Worm (Caenorhabditis elegans) whole organism, L4 larva: ENCODE measurements around the gene polq-1.

ENCODE experiments used
- aly-2 ChIP-seq: sonication (generic microtip); optimal IDR thresholded peaks from 2 replicates; lab custom pipeline; 2018; ENCODE audit warnings: missing biosample characterization, missing genetic modification characterization
- cey-2 ChIP-seq: sonication (generic microtip); optimal IDR thresholded peaks from 3 replicates; lab custom pipeline; 2017; ENCODE audit warnings: missing genetic modification characterization, mild to moderate bottlenecking, missing compliant biosample characterization, antibody characterized with exemption, borderline replicate concordance; ENCODE audit not compliant: insufficient read depth
- dmd-8 ChIP-seq: fragments of 200-800 bp; sonication (Bioruptor generic); IDR thresholded peaks from 2 replicates; pipeline ENCODE4 v1.3.6; 2022; ENCODE audit warnings: missing genetic modification characterization, missing compliant biosample characterization
- egl-43 ChIP-seq: fragments of 200-800 bp; sonication (Bioruptor generic); IDR thresholded peaks from 2 replicates; pipeline ENCODE4 v1.3.6; 2022; ENCODE audit warnings: missing genetic modification reagents, missing genetic modification characterization, missing compliant biosample characterization
- lin-13 ChIP-seq: fragments of 150-350 bp; optimal IDR thresholded peaks from 2 replicates; lab custom pipeline; 2014; ENCODE audit warnings: missing biosample characterization, missing genetic modification reagents, missing genetic modification characterization
- nhr-11 ChIP-seq: fragments of 150-350 bp; optimal IDR thresholded peaks from 2 replicates; lab custom pipeline; 2014; ENCODE audit warnings: missing biosample characterization, missing genetic modification characterization
- nhr-237 ChIP-seq: sonication (generic microtip); optimal IDR thresholded peaks from 2 replicates; lab custom pipeline; 2017; ENCODE audit warnings: missing biosample characterization, missing genetic modification characterization
- pha-4 ChIP-seq, 2 experiments: fragments of 150-350 bp in 1 of 2; fragments of 200-800 bp in 1 of 2; sonication (Bioruptor generic) in 1 of 2; IDR thresholded peaks in 1 of 2; optimal IDR thresholded peaks in 1 of 2; 2 replicates each; pipeline versions ENCODE4 v1.3.6 to Lab custom; 2014 to 2022; ENCODE audit warnings: missing genetic modification characterization in 2 of 2, missing genetic modification reagents in 2 of 2, missing biosample characterization in 1 of 2, missing compliant biosample characterization in 1 of 2
- pqm-1 ChIP-seq: sonication (generic microtip); optimal IDR thresholded peaks from 2 replicates; lab custom pipeline; 2017; ENCODE audit warnings: missing biosample characterization, missing genetic modification characterization
- unc-39 ChIP-seq: sonication (generic microtip); optimal IDR thresholded peaks from 2 replicates; lab custom pipeline; 2017; ENCODE audit warnings: missing biosample characterization, missing genetic modification characterization

- TF ChIP-seq egl-43 (GFP tag; lab: Robert Waterston, UW) (no peak), aly-2 (tag; lab: Kevin White, UChicago) (no peak), pha-4 (GFP tag; IDR thresholded peaks at IDR 0.05; lab: Robert Waterston, UW) (no peak), pha-4 (tag; optimal IDR thresholded peaks at IDR 0.05; lab: Kevin White, UChicago) (no peak), nhr-237 (tag; lab: Kevin White, UChicago) (no peak), nhr-11 (tag; lab: Kevin White, UChicago) (no peak), dmd-8 (GFP tag; lab: Robert Waterston, UW) (no peak), unc-39 (tag; lab: Kevin White, UChicago) (no peak), pqm-1 (no peak), cey-2 (tag; lab: Kevin White, UChicago) (no peak), lin-13 (no peak)
Observed at ce11 chrIII:5790550-5790949, 12.4 kb downstream of the polq-1 start, which contains the start of gene rev-3.
